Fruit fly (Drosophila melanogaster) whole organism, embryonic: ENCODE measurements around the gene CG33158.

Experiments
- CG12219 ChIP-seq: fragments of 200-800 bp; sonication (Bioruptor generic); optimal IDR thresholded peaks from 3 replicates; lab custom pipeline; 2018; ENCODE audit warnings: missing biosample characterization, mild to moderate bottlenecking, missing genetic modification characterization
- CG12769 ChIP-seq: fragments of 200-800 bp; sonication (Bioruptor generic); optimal IDR thresholded peaks from 2 replicates; lab custom pipeline; 2019; ENCODE audit warnings: missing biosample characterization, mild to moderate bottlenecking, missing genetic modification characterization, moderate library complexity
- CG14965 ChIP-seq: fragments of 200-800 bp; sonication (Bioruptor generic); optimal IDR thresholded peaks from 2 replicates; lab custom pipeline; 2016; ENCODE audit warnings: missing biosample characterization, missing genetic modification characterization, borderline replicate concordance
- CG15011 ChIP-seq: fragments of 200-800 bp; sonication (Bioruptor generic); optimal IDR thresholded peaks from 3 replicates; lab custom pipeline; 2018; ENCODE audit warnings: missing biosample characterization, mild to moderate bottlenecking, missing genetic modification characterization
- CG16779 ChIP-seq: fragments of 200-800 bp; sonication (Bioruptor generic); IDR thresholded peaks from 2 replicates; pipeline ENCODE4 v1.3.6; 2022; ENCODE audit warnings: missing biosample characterization, missing genetic modification characterization
- CG17829 ChIP-seq: fragments of 200-800 bp; optimal IDR thresholded peaks from 2 replicates; lab custom pipeline; 2019; ENCODE audit warnings: missing biosample characterization, mild to moderate bottlenecking, missing genetic modification characterization, moderate library complexity
- CG17912 ChIP-seq: fragments of 200-800 bp; sonication (Bioruptor generic); optimal IDR thresholded peaks from 2 replicates; lab custom pipeline; 2018; ENCODE audit warnings: missing biosample characterization, mild to moderate bottlenecking, missing genetic modification characterization
- CG30020 ChIP-seq: fragments of 200-800 bp; optimal IDR thresholded peaks from 2 replicates; lab custom pipeline; 2019; ENCODE audit warnings: missing biosample characterization, mild to moderate bottlenecking, missing genetic modification characterization, moderate library complexity
- CG31388 ChIP-seq: fragments of 200-800 bp; sonication (Bioruptor generic); optimal IDR thresholded peaks from 2 replicates; lab custom pipeline; 2016; ENCODE audit warnings: missing biosample characterization, missing genetic modification characterization
- CG6272 ChIP-seq: fragments of 200-800 bp; sonication (Bioruptor generic); IDR thresholded peaks from 2 replicates; pipeline ENCODE4 v1.3.6; 2022; ENCODE audit warnings: missing biosample characterization, missing genetic modification characterization
- CG6765 ChIP-seq: fragments of 200-800 bp; sonication (Bioruptor generic); optimal IDR thresholded peaks from 3 replicates; lab custom pipeline; 2017; ENCODE audit warnings: missing biosample characterization, mild to moderate bottlenecking, missing genetic modification characterization
- CG7963 ChIP-seq: fragments of 200-800 bp; sonication (Bioruptor generic); IDR thresholded peaks from 3 replicates; pipeline ENCODE4 v1.3.6; 2022; ENCODE audit warnings: missing biosample characterization, missing genetic modification characterization; ENCODE audit not compliant: partially characterized antibody
- CG8765 ChIP-seq: fragments of 200-800 bp; sonication (Bioruptor generic); IDR thresholded peaks from 2 replicates; pipeline ENCODE4 v1.3.6; 2022; ENCODE audit warnings: missing biosample characterization, missing genetic modification characterization
- CG9215 ChIP-seq: fragments of 200-800 bp; sonication (Bioruptor generic); IDR thresholded peaks from 2 replicates; pipeline ENCODE4 v1.3.6; 2022; ENCODE audit warnings: missing biosample characterization, missing genetic modification characterization
- Chrac-16 ChIP-seq: fragments of 200-800 bp; sonication (Bioruptor generic); optimal IDR thresholded peaks from 3 replicates; lab custom pipeline; 2016; ENCODE audit warnings: missing biosample characterization, missing genetic modification characterization
- CrebB ChIP-seq: fragments of 200-800 bp; sonication (Bioruptor generic); optimal IDR thresholded peaks from 3 replicates; lab custom pipeline; 2018; ENCODE audit warnings: missing biosample characterization, mild to moderate bottlenecking, missing genetic modification characterization
- Dfd ChIP-seq, 2 experiments: fragments of >200 bp; optimal IDR thresholded peaks; 2 replicates each; lab custom pipeline; 2017; ENCODE audit warnings: missing biosample characterization in 2 of 2, missing genetic modification characterization in 2 of 2
- Doc2 ChIP-seq: fragments of 200-800 bp; sonication (Bioruptor generic); IDR thresholded peaks from 2 replicates; pipeline ENCODE4 v1.3.6; 2022; ENCODE audit warnings: missing biosample characterization, missing genetic modification characterization
- Drgx ChIP-seq: fragments of 200-800 bp; sonication (Bioruptor generic); IDR thresholded peaks from 2 replicates; pipeline ENCODE4 v1.3.6; 2022; ENCODE audit warnings: missing biosample characterization, missing genetic modification characterization
- Ets65A ChIP-seq: fragments of 200-800 bp; sonication (Bioruptor generic); peaks from one replicate; lab custom pipeline; 2016; ENCODE audit warnings: missing biosample characterization, missing genetic modification characterization
- Gug ChIP-seq: fragments of 200-800 bp; sonication (Bioruptor generic); IDR thresholded peaks from 4 replicates; pipeline ENCODE4 v1.3.6; 2022; ENCODE audit warnings: missing biosample characterization, missing genetic modification characterization
- H15 ChIP-seq: fragments of 200-800 bp; sonication (Bioruptor generic); IDR thresholded peaks from 3 replicates; pipeline ENCODE4 v1.3.6; 2022; ENCODE audit warnings: missing biosample characterization, missing genetic modification characterization
- Hey ChIP-seq: fragments of 200-800 bp; sonication (Bioruptor generic); optimal IDR thresholded peaks from 3 replicates; lab custom pipeline; 2018; ENCODE audit warnings: missing biosample characterization, mild to moderate bottlenecking, missing genetic modification characterization
- Hr3 ChIP-seq: fragments of 200-800 bp; sonication (Bioruptor generic); optimal IDR thresholded peaks from 3 replicates; lab custom pipeline; 2016; ENCODE audit warnings: missing biosample characterization, missing genetic modification characterization
- Kr ChIP-seq: fragments of 200-800 bp; sonication (Bioruptor generic); optimal IDR thresholded peaks from 2 replicates; lab custom pipeline; 2017; ENCODE audit warnings: missing biosample characterization, mild to moderate bottlenecking, missing genetic modification characterization
- Meics ChIP-seq: fragments of 200-800 bp; sonication (Bioruptor generic); optimal IDR thresholded peaks from 2 replicates; lab custom pipeline; 2017; ENCODE audit warnings: missing biosample characterization, mild to moderate bottlenecking, missing genetic modification characterization
- Myb ChIP-seq: fragments of 200-800 bp; sonication (Bioruptor generic); optimal IDR thresholded peaks from 2 replicates; lab custom pipeline; 2016; ENCODE audit warnings: missing biosample characterization, missing genetic modification characterization
- Neu2 ChIP-seq: fragments of 200-800 bp; sonication (Bioruptor generic); optimal IDR thresholded peaks from 3 replicates; lab custom pipeline; 2016; ENCODE audit warnings: missing biosample characterization, missing genetic modification characterization, borderline replicate concordance
- Oaz ChIP-seq: fragments of 200-800 bp; sonication (Bioruptor generic); IDR thresholded peaks from 2 replicates; pipeline ENCODE4 v1.3.6; 2022; ENCODE audit warnings: missing biosample characterization, missing genetic modification characterization
- Sry-δ ChIP-seq: fragments of 200-800 bp; sonication (Bioruptor generic); optimal IDR thresholded peaks from 2 replicates; lab custom pipeline; 2016; ENCODE audit warnings: missing biosample characterization, missing genetic modification characterization
- YL-1 ChIP-seq: fragments of 200-800 bp; sonication (Bioruptor generic); optimal IDR thresholded peaks from 3 replicates; lab custom pipeline; 2017; ENCODE audit warnings: missing biosample characterization, mild to moderate bottlenecking, missing genetic modification characterization
- ab ChIP-seq: fragments of 200-800 bp; sonication (Bioruptor generic); optimal IDR thresholded peaks from 2 replicates; lab custom pipeline; 2016; ENCODE audit warnings: missing biosample characterization, missing genetic modification characterization
- ato ChIP-seq: fragments of 200-800 bp; sonication (Bioruptor generic); IDR thresholded peaks from 2 replicates; pipeline ENCODE4 v1.3.6; 2022; ENCODE audit warnings: missing biosample characterization, missing genetic modification characterization; ENCODE audit not compliant: partially characterized antibody
- btn ChIP-seq: fragments of 200-800 bp; sonication (Bioruptor generic); optimal IDR thresholded peaks from 2 replicates; lab custom pipeline; 2016; ENCODE audit warnings: missing biosample characterization, missing genetic modification characterization
- croc ChIP-seq: fragments of 200-800 bp; sonication (Bioruptor generic); conservative IDR thresholded peaks from 3 replicates; pipeline ENCODE4 v1.3.6; 2022; ENCODE audit warnings: missing biosample characterization, missing genetic modification characterization
- crol ChIP-seq: fragments of 200-800 bp; sonication (Bioruptor generic); IDR thresholded peaks from 2 replicates; pipeline ENCODE4 v1.3.6; 2022; ENCODE audit warnings: missing biosample characterization, missing genetic modification characterization
- crp ChIP-seq, 2 experiments: fragments of 200-800 bp; sonication (Bioruptor generic); optimal IDR thresholded peaks; 2 replicates in 1 of 2; 3 replicates in 1 of 2; lab custom pipeline; 2017; ENCODE audit warnings: missing biosample characterization in 2 of 2, missing genetic modification characterization in 2 of 2, mild to moderate bottlenecking in 1 of 2, moderate library complexity in 1 of 2
- dimm ChIP-seq: fragments of 200-800 bp; sonication (Bioruptor generic); IDR thresholded peaks from 2 replicates; pipeline ENCODE4 v1.3.6; 2022; ENCODE audit warnings: missing biosample characterization, missing genetic modification characterization
- en ChIP-seq: fragments of 200-800 bp; sonication (Bioruptor generic); optimal IDR thresholded peaks from 2 replicates; lab custom pipeline; 2016; ENCODE audit warnings: missing biosample characterization, missing genetic modification characterization
- eve ChIP-seq, 2 experiments: fragments of >200 bp; optimal IDR thresholded peaks; 2 replicates each; lab custom pipeline; 2017; ENCODE audit warnings: missing biosample characterization in 2 of 2, missing genetic modification characterization in 2 of 2
- fd96Cb ChIP-seq: fragments of 200-800 bp; sonication (Bioruptor generic); optimal IDR thresholded peaks from 2 replicates; lab custom pipeline; 2018; ENCODE audit warnings: missing biosample characterization, mild to moderate bottlenecking, missing genetic modification characterization, moderate library complexity
- jing ChIP-seq: fragments of 200-800 bp; sonication (Bioruptor generic); optimal IDR thresholded peaks from 2 replicates; lab custom pipeline; 2018; ENCODE audit warnings: missing biosample characterization, mild to moderate bottlenecking, missing genetic modification characterization
- klu ChIP-seq: fragments of 200-800 bp; sonication (Bioruptor generic); IDR thresholded peaks from 2 replicates; pipeline ENCODE4 v1.3.6; 2022; ENCODE audit warnings: missing biosample characterization, missing genetic modification characterization
- luna ChIP-seq: fragments of 200-800 bp; sonication (Bioruptor generic); optimal IDR thresholded peaks from 2 replicates; lab custom pipeline; 2016; ENCODE audit warnings: missing biosample characterization, missing genetic modification characterization
- nmo ChIP-seq: fragments of 200-800 bp; sonication (Bioruptor generic); optimal IDR thresholded peaks from 2 replicates; lab custom pipeline; 2018; ENCODE audit warnings: missing biosample characterization, mild to moderate bottlenecking, missing genetic modification characterization, moderate library complexity
- odd ChIP-seq: fragments of 200-800 bp; sonication (Bioruptor generic); optimal IDR thresholded peaks from 2 replicates; lab custom pipeline; 2017; ENCODE audit warnings: missing biosample characterization, mild to moderate bottlenecking, missing genetic modification characterization
- phol ChIP-seq: fragments of 200-800 bp; sonication (Bioruptor generic); optimal IDR thresholded peaks from 3 replicates; lab custom pipeline; 2018; ENCODE audit warnings: missing biosample characterization, mild to moderate bottlenecking, missing genetic modification characterization, moderate library complexity
- pzg ChIP-seq: fragments of 200-800 bp; sonication (Bioruptor generic); optimal IDR thresholded peaks from 3 replicates; lab custom pipeline; 2018; ENCODE audit warnings: missing biosample characterization, mild to moderate bottlenecking, missing genetic modification characterization, moderate library complexity
- sd ChIP-seq: fragments of 200-800 bp; sonication (Bioruptor generic); optimal IDR thresholded peaks from 3 replicates; lab custom pipeline; 2018; ENCODE audit warnings: missing biosample characterization, mild to moderate bottlenecking, missing genetic modification characterization, moderate library complexity
- toy ChIP-seq: fragments of 200-800 bp; sonication (Bioruptor generic); IDR thresholded peaks from 2 replicates; pipeline ENCODE4 v1.3.6; 2022; ENCODE audit warnings: missing biosample characterization, missing genetic modification characterization
- tup ChIP-seq: fragments of 200-800 bp; sonication (Bioruptor generic); optimal IDR thresholded peaks from 2 replicates; lab custom pipeline; 2016; ENCODE audit warnings: missing biosample characterization, mild to moderate bottlenecking, missing genetic modification characterization, moderate library complexity
- wor ChIP-seq: fragments of 200-800 bp; sonication (Bioruptor generic); IDR thresholded peaks from 2 replicates; pipeline ENCODE4 v1.3.6; 2022; ENCODE audit warnings: missing biosample characterization, missing genetic modification characterization

The CG33158 gene

DNA sequence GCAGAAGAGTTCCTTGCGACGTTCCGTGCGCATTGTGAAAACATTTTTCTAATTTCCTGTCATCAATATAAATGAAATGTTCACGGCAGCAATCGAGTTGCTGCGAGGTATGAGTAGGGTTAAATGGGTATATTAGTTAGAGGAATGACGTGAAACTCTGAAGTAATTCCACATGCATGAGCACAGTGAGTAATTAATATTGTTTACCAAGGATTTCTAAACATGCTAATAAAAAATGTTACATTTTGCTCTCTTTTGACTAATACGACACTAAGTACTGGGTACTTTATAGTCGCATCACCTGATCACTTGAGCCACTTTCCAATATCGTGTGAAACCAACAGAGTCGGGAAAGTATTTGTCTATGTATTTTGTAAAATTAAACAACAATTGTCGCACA lies 124.8 kb downstream of the CG33158 start (continued):
- TF ChIP-seq crp (GFP tag; optimal IDR thresholded peaks at IDR 0.05; lab: Kevin White, UChicago) (no peak), nmo (peak; percentile 16), Meics (GFP tag; lab: Kevin White, UChicago) (peak; percentile 15), CG16779 (GFP tag; lab: Robert Waterston, UW) (no peak), sd (tag; lab: Kevin White, UChicago) (no peak), fd96Cb (peak; percentile 71), Gug (GFP tag; lab: Robert Waterston, UW) (peak; percentile 21; the same call in 1 of the 4 replicates), CG12219 (peak; percentile 10), jing (no peak), YL-1 (GFP tag; lab: Kevin White, UChicago) (no peak), ab (GFP tag; lab: Kevin White, UChicago) (no peak), croc (GFP tag; lab: Robert Waterston, UW) (peak; percentile 20; the same call in 1 of the 3 replicates), Hey (tag; lab: Kevin White, UChicago) (no peak), klu (no peak), Hr3 (peak; percentile 42), Chrac-16 (GFP tag; lab: Kevin White, UChicago) (peak; percentile 31), CG14965 (GFP tag; lab: Kevin White, UChicago) (no peak), luna (GFP tag; lab: Kevin White, UChicago) (no peak), Myb (GFP tag; lab: Kevin White, UChicago) (no peak), CG17912 (GFP tag; lab: Kevin White, UChicago) (no peak), CG7963 (GFP tag; lab: Robert Waterston, UW) (no peak), H15 (GFP tag; lab: Robert Waterston, UW) (0 out of 3 replicates have a peak, but pooled peaks have one; percentile 40), eve (GFP tag; optimal IDR thresholded peaks at IDR 0.05; lab: Kevin White, UChicago) (no peak), odd (GFP tag; lab: Kevin White, UChicago) (no peak), en (GFP tag; lab: Kevin White, UChicago) (no peak), CG15011 (GFP tag; lab: Kevin White, UChicago) (no peak), CG9215 (GFP tag; lab: Robert Waterston, UW) (no peak), Neu2 (GFP tag; lab: Kevin White, UChicago) (no peak), Ets65A (peak; percentile 11), dimm (GFP tag; lab: Robert Waterston, UW) (no peak), CG12769 (tag; lab: Kevin White, UChicago) (peak; percentile 47), toy (GFP tag; lab: Robert Waterston, UW) (no peak), wor (GFP tag; lab: Robert Waterston, UW) (peak; percentile 58), Kr (GFP tag; lab: Kevin White, UChicago) (no peak), CrebB (tag; lab: Kevin White, UChicago) (no peak), CG30020 (tag; lab: Kevin White, UChicago) (no peak), CG17829 (no peak), CG6272 (GFP tag; lab: Robert Waterston, UW) (no peak), CG8765 (GFP tag; lab: Robert Waterston, UW) (no peak), tup (GFP tag; lab: Kevin White, UChicago) (no peak), CG6765 (GFP tag; lab: Kevin White, UChicago) (no peak), Oaz (GFP tag; lab: Robert Waterston, UW) (peak; percentile 18; the same call in 1 of the 2 replicates), Doc2 (GFP tag; lab: Robert Waterston, UW) (no peak), ato (GFP tag; lab: Robert Waterston, UW) (no peak), phol (tag; lab: Kevin White, UChicago) (peak; percentile 52), Sry-δ (GFP tag; lab: Kevin White, UChicago) (no peak), CG31388 (no peak), pzg (GFP tag; lab: Kevin White, UChicago) (no peak), Drgx (GFP tag; lab: Robert Waterston, UW) (no peak), btn (no peak), Dfd (GFP tag; optimal IDR thresholded peaks at IDR 0.05; lab: Kevin White, UChicago) (no peak), crol (no peak)
